1 fruit fly cellular context compared by ENCODE assay signal in the genomic region with DNA sequence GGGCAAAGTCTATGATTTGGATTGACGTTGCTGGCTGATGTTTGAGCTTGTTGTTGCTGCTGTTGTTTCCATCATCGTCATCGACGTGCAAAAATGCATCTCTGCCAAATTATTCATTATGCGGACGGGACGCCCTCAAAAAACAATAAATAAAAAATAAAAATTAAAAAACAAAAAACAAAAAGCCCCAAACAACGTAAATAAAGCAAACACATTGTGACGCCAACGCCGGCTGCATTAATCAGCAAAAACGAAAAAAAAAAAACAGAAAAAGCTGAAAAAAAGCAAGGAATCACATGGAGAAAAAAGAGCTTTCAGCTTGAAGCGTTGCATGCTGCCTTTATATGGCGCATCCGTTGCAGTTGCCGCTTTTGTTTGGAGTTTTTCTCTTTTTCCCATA.
TF ChIP-seq lines count a peak whose summit lies in the region.

No protein-coding gene starts in this region.

TF ChIP-seq in whole organism, prepupa, 60 proteins besides CTCF, POLR2A, EP300 and RAD21 (continued from another document):
- no peak for TF ChIP-seq net (GFP tag; optimal IDR thresholded peaks at IDR 0.05; lab: Kevin White, UChicago)
- TF ChIP-seq fd59A (GFP tag; optimal IDR thresholded peaks at IDR 0.05; lab: Kevin White, UChicago) = no peak
- no peak for TF ChIP-seq fkh (GFP tag; optimal IDR thresholded peaks at IDR 0.05; lab: Kevin White, UChicago)
- TF ChIP-seq achi (GFP tag; optimal IDR thresholded peaks at IDR 0.05; lab: Kevin White, UChicago) = no peak
- TF ChIP-seq CG31627 (GFP tag; optimal IDR thresholded peaks at IDR 0.05; lab: Kevin White, UChicago) = no peak
- TF ChIP-seq Met (GFP tag; optimal IDR thresholded peaks at IDR 0.05; lab: Kevin White, UChicago) = no peak
- TF ChIP-seq svp (GFP tag; lab: Kevin White, UChicago) = peak; percentile 47
- no peak for TF ChIP-seq CG3919 (GFP tag; optimal IDR thresholded peaks at IDR 0.05; lab: Kevin White, UChicago)
- TF ChIP-seq CG10669 (GFP tag; optimal IDR thresholded peaks at IDR 0.05; lab: Kevin White, UChicago) = no peak
- peak; percentile 66 for TF ChIP-seq Eip93F (GFP tag; optimal IDR thresholded peaks at IDR 0.05; lab: Kevin White, UChicago)
- TF ChIP-seq topi (GFP tag; optimal IDR thresholded peaks at IDR 0.05; lab: Kevin White, UChicago) = peak; percentile 30
- TF ChIP-seq CG10631 (GFP tag; optimal IDR thresholded peaks at IDR 0.05; lab: Kevin White, UChicago) = no peak
- no peak for TF ChIP-seq Hr38 (GFP tag; optimal IDR thresholded peaks at IDR 0.05; lab: Kevin White, UChicago)
- TF ChIP-seq fd85E (GFP tag; optimal IDR thresholded peaks at IDR 0.05; lab: Kevin White, UChicago) = no peak
- no peak for TF ChIP-seq CG6276 (GFP tag; optimal IDR thresholded peaks at IDR 0.05; lab: Kevin White, UChicago)
- no peak for TF ChIP-seq CG32006 (GFP tag; optimal IDR thresholded peaks at IDR 0.05; lab: Kevin White, UChicago)
- no peak for TF ChIP-seq Ets21C (GFP tag; optimal IDR thresholded peaks at IDR 0.05; lab: Kevin White, UChicago)
- no peak for TF ChIP-seq vri (GFP tag; optimal IDR thresholded peaks at IDR 0.05; lab: Kevin White, UChicago)
- TF ChIP-seq pdm3 (GFP tag; optimal IDR thresholded peaks at IDR 0.05; lab: Kevin White, UChicago) = no peak
- no peak for TF ChIP-seq CG1621 (tag; optimal IDR thresholded peaks at IDR 0.05; lab: Kevin White, UChicago)
- TF ChIP-seq CG8119 (GFP tag; IDR thresholded peaks at IDR 0.05; lab: Robert Waterston, UW) = no peak
- no peak for TF ChIP-seq Sox102F (GFP tag; optimal IDR thresholded peaks at IDR 0.05; lab: Kevin White, UChicago)
- no peak for TF ChIP-seq Sox15 (GFP tag; optimal IDR thresholded peaks at IDR 0.05; lab: Kevin White, UChicago)
- TF ChIP-seq CG6163 (GFP tag; IDR thresholded peaks at IDR 0.05; lab: Robert Waterston, UW) = peak; percentile 60; the same call in 2 of the 3 replicates
- TF ChIP-seq CG15336 (GFP tag; IDR thresholded peaks at IDR 0.05; lab: Robert Waterston, UW) = 0 out of 2 replicates have a peak, but pooled peaks have one; percentile 21
- no peak for TF ChIP-seq CG11902 (GFP tag; optimal IDR thresholded peaks at IDR 0.05; lab: Kevin White, UChicago)
- no peak for TF ChIP-seq Ets96B (tag; optimal IDR thresholded peaks at IDR 0.05; lab: Kevin White, UChicago)
- TF ChIP-seq esn (GFP tag; optimal IDR thresholded peaks at IDR 0.05; lab: Kevin White, UChicago) = no peak
- TF ChIP-seq OdsH (GFP tag; optimal IDR thresholded peaks at IDR 0.05; lab: Kevin White, UChicago) = no peak
- TF ChIP-seq Smox (GFP tag; optimal IDR thresholded peaks at IDR 0.05; lab: Kevin White, UChicago) = no peak
- TF ChIP-seq CG6808 (GFP tag; optimal IDR thresholded peaks at IDR 0.05; lab: Kevin White, UChicago) = peak; percentile 39
- peak; percentile 81 for TF ChIP-seq CG6854 (GFP tag; optimal IDR thresholded peaks at IDR 0.05; lab: Kevin White, UChicago)
